Worm (Caenorhabditis elegans): ENCODE data around the gene pqn-15.

DNA sequence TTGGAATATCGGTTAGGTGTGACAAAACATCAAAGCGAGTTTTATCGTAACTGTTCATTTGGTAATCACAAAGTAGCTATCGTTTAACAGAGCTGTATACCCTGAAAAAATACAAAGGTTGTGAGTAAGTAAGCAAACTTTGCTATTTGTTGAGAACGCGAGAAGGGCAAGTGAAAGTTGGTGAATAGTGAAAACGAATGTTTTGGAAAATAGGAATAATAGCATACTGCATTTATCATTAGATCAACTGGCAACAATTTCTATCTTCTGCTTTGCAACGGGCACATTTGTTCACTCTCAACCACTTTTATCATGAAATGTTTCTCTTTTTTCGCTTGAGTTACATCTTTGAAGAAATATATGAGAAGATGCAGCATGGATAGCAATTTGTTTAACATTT, 22.1 kb upstream of the pqn-15 start, which contains the start of gene C24A8.5:
- TF ChIP-seq lin-15B (tag; optimal IDR thresholded peaks at IDR 0.05): no peak
- no peak for TF ChIP-seq tbx-2 (tag; optimal IDR thresholded peaks at IDR 0.05)
- no peak for TF ChIP-seq sptf-1 (tag; optimal IDR thresholded peaks at IDR 0.05)
- no peak for TF ChIP-seq unc-62 (GFP tag; optimal IDR thresholded peaks at IDR 0.05)
- TF ChIP-seq nhr-76 (tag; optimal IDR thresholded peaks at IDR 0.05): no peak
- no peak for TF ChIP-seq nhr-28 (tag; optimal IDR thresholded peaks at IDR 0.05)
- no peak for TF ChIP-seq ztf-4 (tag; optimal IDR thresholded peaks at IDR 0.05)
- TF ChIP-seq nhr-90 (tag; optimal IDR thresholded peaks at IDR 0.05; ENCODE audit: poor library complexity): no peak
- TF ChIP-seq nhr-84 (tag; optimal IDR thresholded peaks at IDR 0.05): no peak
- TF ChIP-seq nhr-77 (tag; optimal IDR thresholded peaks at IDR 0.05): no peak

All from whole organism, L1 larva.